Worm (Caenorhabditis elegans) whole organism, mixed stage, embryonic: Measurements from ENCODE around the gene tofu-7.

Source experiments
- M03D4.4 ChIP-seq: sonication (generic microtip); optimal IDR thresholded peaks from 2 replicates; lab custom pipeline; 2017; ENCODE audit warnings: mild to moderate bottlenecking, missing genetic modification characterization, missing compliant biosample characterization
- bed-3 ChIP-seq: fragments of 200-800 bp; sonication (Bioruptor generic); optimal IDR thresholded peaks from 3 replicates; lab custom pipeline; 2018; ENCODE audit warnings: mild to moderate bottlenecking, missing genetic modification characterization, moderate library complexity, missing compliant biosample characterization
- blmp-1 ChIP-seq: fragments of 150-350 bp; optimal IDR thresholded peaks from 2 replicates; lab custom pipeline; 2014; ENCODE audit warnings: missing biosample characterization, missing genetic modification characterization
- ceh-39 ChIP-seq: fragments of 150-350 bp; optimal IDR thresholded peaks from 2 replicates; lab custom pipeline; 2014; ENCODE audit warnings: missing biosample characterization, missing genetic modification characterization
- ceh-43 ChIP-seq: fragments of 200-800 bp; sonication (Bioruptor generic); optimal IDR thresholded peaks from 2 replicates; lab custom pipeline; 2018; ENCODE audit warnings: mild to moderate bottlenecking, missing genetic modification characterization, moderate library complexity, missing compliant biosample characterization
- ceh-83 ChIP-seq: fragments of 200-800 bp; sonication (Bioruptor generic); optimal IDR thresholded peaks from 2 replicates; lab custom pipeline; 2018; ENCODE audit warnings: mild to moderate bottlenecking, missing genetic modification characterization, missing compliant biosample characterization
- ces-1 ChIP-seq: fragments of 150-350 bp; optimal IDR thresholded peaks from 2 replicates; lab custom pipeline; 2014; ENCODE audit warnings: missing biosample characterization, missing genetic modification reagents, missing genetic modification characterization
- elt-3 ChIP-seq: fragments of 150-350 bp; optimal IDR thresholded peaks from 2 replicates; lab custom pipeline; 2014; ENCODE audit warnings: missing biosample characterization, missing genetic modification characterization
- flh-1 ChIP-seq: fragments of 200-800 bp; sonication (Bioruptor generic); optimal IDR thresholded peaks from 2 replicates; lab custom pipeline; 2018; ENCODE audit warnings: mild to moderate bottlenecking, missing genetic modification characterization, moderate library complexity, missing compliant biosample characterization
- ham-2 ChIP-seq: fragments of 200-800 bp; sonication (Bioruptor generic); optimal IDR thresholded peaks from 2 replicates; lab custom pipeline; 2018; ENCODE audit warnings: mild to moderate bottlenecking, missing genetic modification characterization, missing compliant biosample characterization
- hlh-1 ChIP-seq: fragments of 150-350 bp; optimal IDR thresholded peaks from 2 replicates; lab custom pipeline; 2014; ENCODE audit warnings: missing biosample characterization, missing genetic modification reagents, missing genetic modification characterization
- lin-13 ChIP-seq: fragments of 150-350 bp; optimal IDR thresholded peaks from 2 replicates; lab custom pipeline; 2014; ENCODE audit warnings: missing biosample characterization, missing genetic modification characterization
- lin-32 ChIP-seq: fragments of 200-800 bp; sonication (Bioruptor generic); optimal IDR thresholded peaks from 2 replicates; lab custom pipeline; 2018; ENCODE audit warnings: mild to moderate bottlenecking, missing genetic modification characterization, missing compliant biosample characterization
- lsy-2 ChIP-seq: fragments of 150-350 bp; optimal IDR thresholded peaks from 2 replicates; lab custom pipeline; 2014; ENCODE audit warnings: missing biosample characterization, missing genetic modification characterization
- mab-5 ChIP-seq: fragments of 150-350 bp; optimal IDR thresholded peaks from 2 replicates; lab custom pipeline; 2014; ENCODE audit warnings: missing biosample characterization, missing genetic modification characterization
- mep-1 ChIP-seq: fragments of 150-350 bp; optimal IDR thresholded peaks from 2 replicates; lab custom pipeline; 2017; ENCODE audit warnings: missing biosample characterization, missing genetic modification reagents, missing genetic modification characterization, inconsistent platforms
- mls-2 ChIP-seq: sonication (generic microtip); optimal IDR thresholded peaks from 2 replicates; lab custom pipeline; 2016; ENCODE audit warnings: mild to moderate bottlenecking, missing genetic modification characterization, moderate library complexity, missing compliant biosample characterization
- nhr-12 ChIP-seq: fragments of 150-350 bp; optimal IDR thresholded peaks from 2 replicates; lab custom pipeline; 2014; ENCODE audit warnings: missing biosample characterization, missing genetic modification characterization
- nhr-237 ChIP-seq: fragments of 150-350 bp; optimal IDR thresholded peaks from 2 replicates; lab custom pipeline; 2014; ENCODE audit warnings: missing biosample characterization, missing genetic modification characterization
- nhr-28 ChIP-seq: fragments of 150-350 bp; optimal IDR thresholded peaks from 2 replicates; lab custom pipeline; 2014; ENCODE audit warnings: missing biosample characterization, missing genetic modification characterization
- nhr-76 ChIP-seq: sonication (generic microtip); optimal IDR thresholded peaks from 2 replicates; lab custom pipeline; 2017; ENCODE audit warnings: missing biosample characterization, missing genetic modification characterization
- pha-4 ChIP-seq: fragments of 150-350 bp; optimal IDR thresholded peaks from 2 replicates; lab custom pipeline; 2018; ENCODE audit warnings: missing biosample characterization, missing genetic modification reagents, missing genetic modification characterization
- snpc-4 ChIP-seq: fragments of 150-350 bp; optimal IDR thresholded peaks from 2 replicates; lab custom pipeline; 2014; ENCODE audit warnings: missing biosample characterization, missing genetic modification characterization
- sptf-1 ChIP-seq: sonication (generic microtip); optimal IDR thresholded peaks from 2 replicates; lab custom pipeline; 2017; ENCODE audit warnings: mild to moderate bottlenecking, missing genetic modification characterization, moderate library complexity, missing compliant biosample characterization
- tbx-8 ChIP-seq: fragments of 200-800 bp; sonication (Bioruptor generic); optimal IDR thresholded peaks from 2 replicates; lab custom pipeline; 2018; ENCODE audit warnings: mild to moderate bottlenecking, missing genetic modification characterization, moderate library complexity, missing compliant biosample characterization
- unc-120 ChIP-seq: sonication (generic microtip); optimal IDR thresholded peaks from 2 replicates; lab custom pipeline; 2017; ENCODE audit warnings: missing genetic modification characterization, missing compliant biosample characterization; ENCODE audit not compliant: poor library complexity, severe bottlenecking
- unc-39 ChIP-seq: fragments of 150-350 bp; optimal IDR thresholded peaks from 2 replicates; lab custom pipeline; 2014; ENCODE audit warnings: missing biosample characterization, missing genetic modification characterization
- unc-62 ChIP-seq: fragments of 150-350 bp; optimal IDR thresholded peaks from 2 replicates; lab custom pipeline; 2014; ENCODE audit warnings: missing biosample characterization, missing genetic modification reagents, missing genetic modification characterization
- zip-8 ChIP-seq: fragments of 150-350 bp; optimal IDR thresholded peaks from 2 replicates; lab custom pipeline; 2014; ENCODE audit warnings: missing biosample characterization, missing genetic modification characterization
- ztf-11 ChIP-seq: fragments of 150-350 bp; optimal IDR thresholded peaks from 2 replicates; lab custom pipeline; 2014; ENCODE audit warnings: missing biosample characterization, missing genetic modification characterization

The tofu-7 gene

ce11 chrIII:7081488-7081887 lies 3.3 kb downstream of the tofu-7 start:
- TF ChIP-seq nhr-28 (tag; lab: Kevin White, UChicago) (no peak), sptf-1 (tag; lab: Kevin White, UChicago) (no peak), ceh-43 (GFP tag; lab: Kevin White, UChicago) (no peak), unc-62 (no peak), ztf-11 (tag; lab: Kevin White, UChicago) (no peak), snpc-4 (tag; lab: Kevin White, UChicago) (no peak), mls-2 (tag; lab: Kevin White, UChicago) (no peak), nhr-76 (no peak), lsy-2 (tag; lab: Kevin White, UChicago) (no peak), lin-13 (tag; lab: Kevin White, UChicago) (no peak)

- TF ChIP-seq bed-3 (GFP tag; lab: Kevin White, UChicago) (no peak), ham-2 (no peak), nhr-12 (no peak), lin-13 (tag; lab: Kevin White, UChicago) (no peak), mls-2 (tag; lab: Kevin White, UChicago) (no peak), M03D4.4 (no peak), ces-1 (GFP tag; lab: Kevin White, UChicago) (no peak), blmp-1 (tag; lab: Kevin White, UChicago) (no peak), nhr-28 (tag; lab: Kevin White, UChicago) (no peak), zip-8 (no peak), sptf-1 (tag; lab: Kevin White, UChicago) (no peak)
These were observed 4.1 kb downstream of the tofu-7 start, which contains the start of gene ZK418.7 for ce11 chrIII:7080689-7081088. Gene ZK418.7, minus strand, starts transcription at chrIII:7080789.

ce11 chrIII:7078737-7079136 lies 6.1 kb downstream of the tofu-7 start, which contains the start of gene ZK418.6:
Gene ZK418.6, minus strand, starts transcription at chrIII:7078837.
- TF ChIP-seq ceh-43 (GFP tag; lab: Kevin White, UChicago), result no peak
- TF ChIP-seq blmp-1 (tag; lab: Kevin White, UChicago), result no peak
- TF ChIP-seq, all 35 proteins: peak for 0

- TF ChIP-seq unc-120 (no peak), unc-62 (no peak), ceh-43 (GFP tag; lab: Kevin White, UChicago) (no peak), sptf-1 (tag; lab: Kevin White, UChicago) (no peak), nhr-237 (tag; lab: Kevin White, UChicago) (no peak), mab-5 (tag; lab: Kevin White, UChicago) (no peak), nhr-28 (tag; lab: Kevin White, UChicago) (no peak), hlh-1 (tag; lab: Kevin White, UChicago) (no peak), M03D4.4 (no peak), pha-4 (tag; lab: Kevin White, UChicago) (no peak), ces-1 (GFP tag; lab: Kevin White, UChicago) (no peak)
These were observed 8.4 kb downstream of the tofu-7 start, which contains the start of gene ZK418.13 for ce11 chrIII:7076386-7076785. Gene ZK418.13, minus strand, starts transcription at chrIII:7076486.

ce11 chrIII:7073801-7074386 lies 10.9 kb downstream of the tofu-7 start, which contains the start of gene ZK418.5:
Gene ZK418.5, minus strand, starts transcription at chrIII:7073851.
- TF ChIP-seq mls-2 (tag; lab: Kevin White, UChicago), result no peak
- peak; percentile 22 for TF ChIP-seq ceh-39 (tag; lab: Kevin White, UChicago)
- peak; percentile 32 for TF ChIP-seq mep-1
- TF ChIP-seq hlh-1 (tag; lab: Kevin White, UChicago), result no peak
- TF ChIP-seq elt-3 (tag; lab: Kevin White, UChicago), result no peak
- peak; percentile 48 for TF ChIP-seq lsy-2 (tag; lab: Kevin White, UChicago)
- TF ChIP-seq nhr-237 (tag; lab: Kevin White, UChicago), result no peak
- TF ChIP-seq tbx-8 (GFP tag; lab: Kevin White, UChicago), result no peak

- TF ChIP-seq unc-39 (tag; lab: Kevin White, UChicago) (no peak), unc-120 (no peak), lin-32 (GFP tag; lab: Kevin White, UChicago) (no peak), flh-1 (GFP tag; lab: Kevin White, UChicago) (no peak), ham-2 (no peak), ztf-11 (tag; lab: Kevin White, UChicago) (no peak), pha-4 (tag; lab: Kevin White, UChicago) (no peak), ceh-83 (GFP tag; lab: Kevin White, UChicago) (no peak), mab-5 (tag; lab: Kevin White, UChicago) (no peak)
These were observed 12.4 kb downstream of the tofu-7 start, which contains the start of gene lin-37 for ce11 chrIII:7072452-7072851. Gene lin-37, minus strand, starts transcription at chrIII:7072552.
